Worm (Caenorhabditis elegans) whole organism, L1 larva: Measurements from ENCODE around the gene slc-9B.2.

Experiments used
- C34B4.2 ChIP-seq: sonication (generic microtip); optimal IDR thresholded peaks from 2 replicates; lab custom pipeline; 2017; ENCODE audit warnings: mild to moderate bottlenecking, missing genetic modification characterization, missing compliant biosample characterization
- F16B12.6 ChIP-seq: fragments of 150-350 bp; optimal IDR thresholded peaks from 2 replicates; lab custom pipeline; 2014; ENCODE audit warnings: missing biosample characterization, missing genetic modification characterization
- ama-1 ChIP-seq: fragments of 150-350 bp; optimal IDR thresholded peaks from 2 replicates; lab custom pipeline; 2014
- ceh-63 ChIP-seq: fragments of 200-800 bp; sonication (Bioruptor generic); optimal IDR thresholded peaks from 2 replicates; lab custom pipeline; 2018; ENCODE audit warnings: mild to moderate bottlenecking, missing genetic modification characterization, missing compliant biosample characterization
- ceh-8 ChIP-seq: fragments of 200-800 bp; sonication (Bioruptor generic); optimal IDR thresholded peaks from 2 replicates; lab custom pipeline; 2018; ENCODE audit warnings: mild to moderate bottlenecking, missing genetic modification characterization, moderate library complexity, missing compliant biosample characterization
- ceh-82 ChIP-seq, 3 experiments: fragments of 150-350 bp in 1 of 3; sonication (generic microtip) in 2 of 3; optimal IDR thresholded peaks; 2 replicates each; lab custom pipeline; 2014 to 2017; ENCODE audit warnings: missing biosample characterization in 3 of 3, missing genetic modification characterization in 3 of 3
- ceh-88 ChIP-seq: fragments of 200-800 bp; sonication (Bioruptor generic); IDR thresholded peaks from 2 replicates; pipeline ENCODE4 v1.3.6; 2022; ENCODE audit warnings: missing genetic modification characterization, missing compliant biosample characterization
- ceh-90 ChIP-seq: sonication (generic microtip); optimal IDR thresholded peaks from 2 replicates; lab custom pipeline; 2016; ENCODE audit warnings: missing genetic modification characterization, missing compliant biosample characterization
- dpl-1 ChIP-seq, 3 experiments: fragments of 150-350 bp in 2 of 3; sonication (generic microtip) in 1 of 3; optimal IDR thresholded peaks; 2 replicates each; lab custom pipeline; 2014 to 2017; ENCODE audit warnings: missing biosample characterization in 3 of 3, missing genetic modification characterization in 3 of 3, missing genetic modification reagents in 3 of 3
- dsc-1 ChIP-seq: sonication (generic microtip); optimal IDR thresholded peaks from 2 replicates; lab custom pipeline; 2016; ENCODE audit warnings: mild to moderate bottlenecking, missing genetic modification characterization, missing compliant biosample characterization
- efl-1 ChIP-seq, 4 experiments: fragments of 150-350 bp; optimal IDR thresholded peaks in 3 of 4; peaks in 1 of 4; 1 replicate in 1 of 4; 2 replicates in 3 of 4; lab custom pipeline; 2014; ENCODE audit warnings: missing biosample characterization in 2 of 4, missing genetic modification characterization in 2 of 4, missing genetic modification reagents in 2 of 4
- elt-2 ChIP-seq: sonication (generic microtip); optimal IDR thresholded peaks from 2 replicates; lab custom pipeline; 2016; ENCODE audit warnings: missing genetic modification characterization, mild to moderate bottlenecking, inconsistent platforms, missing compliant biosample characterization, missing genetic modification reagents
- fkh-8 ChIP-seq: sonication (generic microtip); optimal IDR thresholded peaks from 2 replicates; lab custom pipeline; 2016; ENCODE audit warnings: mild to moderate bottlenecking, missing genetic modification characterization, missing compliant biosample characterization
- grh-1 ChIP-seq: fragments of 200-800 bp; sonication (Bioruptor generic); IDR thresholded peaks from 2 replicates; pipeline ENCODE4 v1.3.6; 2022; ENCODE audit warnings: missing genetic modification reagents, missing genetic modification characterization, missing compliant biosample characterization
- hlh-4 ChIP-seq: sonication (generic microtip); optimal IDR thresholded peaks from 2 replicates; lab custom pipeline; 2016; ENCODE audit warnings: mild to moderate bottlenecking, missing genetic modification characterization, missing compliant biosample characterization
- hpl-2 ChIP-seq: fragments of 150-350 bp; optimal IDR thresholded peaks from 2 replicates; lab custom pipeline; 2014; ENCODE audit warnings: missing biosample characterization, missing genetic modification reagents, missing genetic modification characterization
- irx-1 ChIP-seq: sonication (generic microtip); optimal IDR thresholded peaks from 2 replicates; lab custom pipeline; 2016; ENCODE audit warnings: missing genetic modification characterization, missing compliant biosample characterization
- isw-1 ChIP-seq: fragments of 200-800 bp; sonication (Bioruptor generic); IDR thresholded peaks from 2 replicates; pipeline ENCODE4 v1.3.6; 2022; ENCODE audit warnings: missing genetic modification characterization, missing compliant biosample characterization
- jun-1 ChIP-seq: fragments of 150-350 bp; optimal IDR thresholded peaks from 2 replicates; lab custom pipeline; 2014; ENCODE audit warnings: missing biosample characterization, missing genetic modification reagents, missing genetic modification characterization
- lin-13 ChIP-seq: fragments of 150-350 bp; optimal IDR thresholded peaks from 2 replicates; lab custom pipeline; 2014; ENCODE audit warnings: missing biosample characterization, missing genetic modification reagents, missing genetic modification characterization
- lin-14 ChIP-seq: fragments of 200-800 bp; sonication (Bioruptor generic); optimal IDR thresholded peaks from 2 replicates; lab custom pipeline; 2018; ENCODE audit warnings: mild to moderate bottlenecking, missing genetic modification characterization, moderate library complexity, missing compliant biosample characterization
- lsy-2 ChIP-seq, 2 experiments: fragments of 150-350 bp; optimal IDR thresholded peaks; 2 replicates each; lab custom pipeline; 2014; ENCODE audit warnings: missing biosample characterization in 2 of 2, missing genetic modification characterization in 2 of 2
- mdl-1 ChIP-seq, 2 experiments: fragments of 150-350 bp; optimal IDR thresholded peaks; 2 replicates each; lab custom pipeline; 2014 to 2017; ENCODE audit warnings: missing biosample characterization in 2 of 2, missing genetic modification characterization in 2 of 2, inconsistent platforms in 1 of 2
- nhr-11 ChIP-seq: fragments of 150-350 bp; optimal IDR thresholded peaks from 2 replicates; lab custom pipeline; 2014; ENCODE audit warnings: missing biosample characterization, missing genetic modification characterization
- nhr-12 ChIP-seq: sonication (generic microtip); optimal IDR thresholded peaks from 2 replicates; lab custom pipeline; 2017; ENCODE audit warnings: missing biosample characterization, missing genetic modification characterization
- nhr-28 ChIP-seq: fragments of 150-350 bp; optimal IDR thresholded peaks from 2 replicates; lab custom pipeline; 2014; ENCODE audit warnings: missing biosample characterization, missing genetic modification characterization
- nhr-77 ChIP-seq: fragments of 150-350 bp; optimal IDR thresholded peaks from 2 replicates; lab custom pipeline; 2014; ENCODE audit warnings: missing biosample characterization, missing genetic modification characterization
- nhr-90 ChIP-seq: sonication (generic microtip); optimal IDR thresholded peaks from 2 replicates; lab custom pipeline; 2016; ENCODE audit warnings: mild to moderate bottlenecking, missing genetic modification characterization, missing compliant biosample characterization; ENCODE audit not compliant: poor library complexity
- pax-3 ChIP-seq: fragments of 200-800 bp; sonication (Bioruptor generic); optimal IDR thresholded peaks from 2 replicates; lab custom pipeline; 2018; ENCODE audit warnings: mild to moderate bottlenecking, missing genetic modification characterization, moderate library complexity, missing compliant biosample characterization
- pqm-1 ChIP-seq: sonication (generic microtip); optimal IDR thresholded peaks from 3 replicates; lab custom pipeline; 2017; ENCODE audit warnings: missing biosample characterization, missing genetic modification characterization
- rnt-1 ChIP-seq: sonication (generic microtip); optimal IDR thresholded peaks from 2 replicates; lab custom pipeline; 2016; ENCODE audit warnings: mild to moderate bottlenecking, missing genetic modification characterization, moderate library complexity, missing compliant biosample characterization
- skn-1 ChIP-seq: fragments of 150-350 bp; optimal IDR thresholded peaks from 2 replicates; lab custom pipeline; 2014; ENCODE audit warnings: missing biosample characterization, missing genetic modification characterization
- snu-23 ChIP-seq: sonication (generic microtip); optimal IDR thresholded peaks from 2 replicates; lab custom pipeline; 2016; ENCODE audit warnings: missing genetic modification characterization, missing compliant biosample characterization
- sox-4 ChIP-seq: sonication (generic microtip); optimal IDR thresholded peaks from 2 replicates; lab custom pipeline; 2016; ENCODE audit warnings: missing genetic modification characterization, missing compliant biosample characterization
- swsn-7 ChIP-seq: sonication (generic microtip); optimal IDR thresholded peaks from 2 replicates; lab custom pipeline; 2016; ENCODE audit warnings: missing genetic modification characterization, missing compliant biosample characterization
- tbx-2 ChIP-seq: sonication (generic microtip); optimal IDR thresholded peaks from 2 replicates; lab custom pipeline; 2016; ENCODE audit warnings: missing genetic modification characterization, missing compliant biosample characterization
- tlp-1 ChIP-seq: fragments of 150-350 bp; optimal IDR thresholded peaks from 2 replicates; lab custom pipeline; 2014; ENCODE audit warnings: missing biosample characterization, missing genetic modification characterization
- unc-130 ChIP-seq: fragments of 150-350 bp; optimal IDR thresholded peaks from 2 replicates; lab custom pipeline; 2017; ENCODE audit warnings: missing biosample characterization, missing genetic modification characterization, inconsistent platforms
- unc-30 ChIP-seq: sonication (generic microtip); optimal IDR thresholded peaks from 2 replicates; lab custom pipeline; 2017; ENCODE audit warnings: missing biosample characterization, missing genetic modification characterization
- unc-86 ChIP-seq: sonication (generic microtip); optimal IDR thresholded peaks from 2 replicates; lab custom pipeline; 2016; ENCODE audit warnings: missing genetic modification characterization, missing compliant biosample characterization
- unc-98 ChIP-seq: fragments of 200-800 bp; sonication (Bioruptor generic); IDR thresholded peaks from 2 replicates; pipeline ENCODE4 v1.3.6; 2022; ENCODE audit warnings: missing genetic modification characterization, missing compliant biosample characterization
- vab-15 ChIP-seq: sonication (generic microtip); optimal IDR thresholded peaks from 2 replicates; lab custom pipeline; 2017; ENCODE audit warnings: missing genotype, mild to moderate bottlenecking, missing genetic modification characterization, missing compliant biosample characterization
- zag-1 ChIP-seq: fragments of 150-350 bp; optimal IDR thresholded peaks from 2 replicates; lab custom pipeline; 2014; ENCODE audit warnings: missing biosample characterization, missing genetic modification characterization
- zip-4 ChIP-seq: fragments of 200-800 bp; sonication (Bioruptor generic); optimal IDR thresholded peaks from 2 replicates; lab custom pipeline; 2018; ENCODE audit warnings: mild to moderate bottlenecking, missing genetic modification characterization, moderate library complexity, missing compliant biosample characterization
- ztf-11 ChIP-seq, 2 experiments: sonication (generic microtip); optimal IDR thresholded peaks; 2 replicates each; lab custom pipeline; 2016 to 2017; ENCODE audit warnings: missing genetic modification characterization in 2 of 2, missing biosample characterization in 1 of 2, missing compliant biosample characterization in 1 of 2

slc-9B.2 gene

DNA sequence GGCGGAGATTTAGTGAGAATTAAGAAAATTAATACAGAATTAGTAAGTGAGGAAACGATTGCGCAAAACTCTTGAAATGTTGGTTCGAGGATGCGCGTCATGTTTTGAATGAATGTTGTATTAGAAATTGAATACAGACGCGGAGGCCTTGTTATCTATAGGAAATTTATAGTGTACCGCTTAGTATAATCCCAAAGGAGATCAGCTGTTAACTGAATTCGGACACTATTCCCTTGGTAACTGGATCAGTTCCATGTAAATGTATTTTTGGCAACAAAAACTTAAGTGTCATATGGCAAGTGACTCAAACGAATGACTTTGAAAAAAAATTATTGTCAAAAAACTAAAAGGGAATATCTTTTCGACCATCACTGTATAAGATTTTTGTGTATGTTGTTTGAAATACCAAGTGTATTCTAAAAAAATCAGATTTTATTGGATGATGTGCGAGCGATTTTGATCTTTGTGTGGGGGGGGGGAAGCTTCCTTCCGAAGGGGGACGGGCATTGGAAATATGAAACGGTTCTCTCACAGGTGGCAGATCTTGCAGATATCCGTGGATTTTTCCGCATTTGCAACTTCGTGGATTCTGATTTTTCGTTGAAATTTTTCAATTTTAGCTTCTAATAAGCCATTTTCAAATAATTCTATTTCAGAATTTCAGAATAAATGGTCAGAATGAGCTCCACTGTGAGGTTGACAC is 7.7 kb downstream of the slc-9B.2 start, which contains the start of the genes W08G11.5 and W08G11.1:
W08G11.5 (minus strand) TSS at position 101 of the 703 bp plus-strand sequence.
W08G11.1 (plus strand) TSS at position 653 of the 703 bp plus-strand sequence.
- TF ChIP-seq swsn-7 (tag; lab: Kevin White, UChicago) = no peak
- TF ChIP-seq ceh-82 (tag; optimal IDR thresholded peaks at IDR 0.05; lab: Kevin White, UChicago) = no peak
- no peak for TF ChIP-seq nhr-28
- no peak for TF ChIP-seq dsc-1 (tag; lab: Kevin White, UChicago)
- no peak for TF ChIP-seq nhr-12 (tag; lab: Kevin White, UChicago)
- no peak for TF ChIP-seq hlh-4 (tag; lab: Kevin White, UChicago)
- no peak for TF ChIP-seq ceh-63 (GFP tag; lab: Kevin White, UChicago)
- TF ChIP-seq nhr-11 (tag; lab: Kevin White, UChicago) = no peak
- no peak for TF ChIP-seq nhr-90 (tag; lab: Kevin White, UChicago)
- no peak for TF ChIP-seq nhr-77 (tag; lab: Kevin White, UChicago)
- no peak for TF ChIP-seq jun-1 (tag; lab: Kevin White, UChicago)
- TF ChIP-seq skn-1 (tag; lab: Kevin White, UChicago) = no peak
- TF ChIP-seq zip-4 (GFP tag; lab: Kevin White, UChicago) = no peak

DNA sequence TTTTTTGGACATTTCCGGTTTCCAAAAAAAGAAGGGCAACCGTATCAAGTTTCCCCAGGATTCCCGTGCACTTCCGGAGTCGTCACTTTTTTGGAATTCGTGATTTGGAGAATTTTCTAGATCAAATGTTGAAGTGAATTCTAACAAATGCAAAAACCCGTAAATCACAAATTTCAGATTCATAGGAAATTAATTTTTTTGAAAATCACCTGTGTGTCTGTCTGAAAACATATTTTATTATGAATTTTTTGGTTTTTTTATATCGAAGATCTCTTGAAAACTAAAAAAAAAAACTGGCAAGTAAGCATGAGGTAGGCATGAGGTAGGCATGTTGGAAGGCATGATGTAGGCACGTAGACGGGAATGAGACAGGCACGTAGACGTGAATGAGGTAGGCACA is 11.2 kb downstream of the slc-9B.2 start:
- TF ChIP-seq sox-4 (tag; lab: Kevin White, UChicago) (no peak), hlh-4 (tag; lab: Kevin White, UChicago) (peak; percentile 69)

ce11 chrV:16350775-16351378 is 12.0 kb downstream of the slc-9B.2 start:
- TF ChIP-seq irx-1 (no peak), ztf-11 (tag; optimal IDR thresholded peaks at IDR 0.05; lab: Kevin White, UChicago) (no peak), lsy-2 (tag; optimal IDR thresholded peaks at IDR 0.05; lab: Kevin White, UChicago) (peak in 1 of 2 experiments; percentile 55), fkh-8 (peak; percentile 87), snu-23 (GFP tag; lab: Kevin White, UChicago) (peak; percentile 48), sox-4 (tag; lab: Kevin White, UChicago) (no peak), unc-30 (tag; lab: Kevin White, UChicago) (no peak), dpl-1 (GFP tag; optimal IDR thresholded peaks at IDR 0.05; lab: Kevin White, UChicago) (peak in 2 of 3 experiments; percentile 28 to 40), pqm-1 (no peak), tlp-1 (no peak), zip-4 (GFP tag; lab: Kevin White, UChicago) (no peak), isw-1 (GFP tag; lab: Robert Waterston, UW) (peak; percentile 17; the same call in 1 of the 2 replicates), nhr-90 (tag; lab: Kevin White, UChicago) (no peak), efl-1 (optimal IDR thresholded peaks at IDR 0.05; lab: Kevin White, UChicago) (peak; percentile 42 to 43), efl-1 (GFP tag; optimal IDR thresholded peaks at IDR 0.05 in 1 of 2; lab: Kevin White, UChicago) (peak; percentile 30 to 89), nhr-12 (tag; lab: Kevin White, UChicago) (no peak), tbx-2 (tag; lab: Kevin White, UChicago) (peak; percentile 40), vab-15 (tag; lab: Kevin White, UChicago) (no peak), hlh-4 (tag; lab: Kevin White, UChicago) (no peak), ceh-82 (tag; optimal IDR thresholded peaks at IDR 0.05; lab: Kevin White, UChicago) (peak in 2 of 3 experiments; percentile 7 to 72), mdl-1 (tag; optimal IDR thresholded peaks at IDR 0.05; lab: Kevin White, UChicago) (peak in 1 of 2 experiments; percentile 39), ceh-90 (no peak), unc-98 (GFP tag; lab: Robert Waterston, UW) (no peak), C34B4.2 (tag; lab: Kevin White, UChicago) (no peak), zag-1 (tag; lab: Kevin White, UChicago) (no peak), F16B12.6 (no peak), lin-14 (GFP tag; lab: Kevin White, UChicago) (peak; percentile 89), elt-2 (tag; lab: Kevin White, UChicago) (peak; percentile 39), nhr-11 (tag; lab: Kevin White, UChicago) (no peak), ama-1 (lab: Kevin White, UChicago) (no peak), ceh-88 (GFP tag; lab: Robert Waterston, UW) (no peak), lin-13 (GFP tag; lab: Kevin White, UChicago) (no peak), pax-3 (tag; lab: Kevin White, UChicago) (peak; percentile 22), ceh-8 (GFP tag; lab: Kevin White, UChicago) (no peak), unc-86 (peak; percentile 39), unc-130 (tag; lab: Kevin White, UChicago) (no peak), hpl-2 (no peak), rnt-1 (tag; lab: Kevin White, UChicago) (peak; percentile 87), grh-1 (GFP tag; lab: Robert Waterston, UW) (no peak)
